Fruit fly (Drosophila melanogaster) whole organism, wandering third instar larva: Measurements from ENCODE around the gene CG14424.

Experiments
- CG32264 ChIP-seq: fragments of 200-800 bp; sonication (Bioruptor generic); optimal IDR thresholded peaks from 2 replicates; lab custom pipeline; 2016; ENCODE audit warnings: missing biosample characterization, missing genetic modification characterization
- dmrt93B ChIP-seq: fragments of 200-800 bp; sonication (Bioruptor generic); optimal IDR thresholded peaks from 2 replicates; lab custom pipeline; 2018; ENCODE audit warnings: missing biosample characterization, mild to moderate bottlenecking, missing genetic modification characterization
- fru ChIP-seq: fragments of 200-800 bp; sonication (Bioruptor generic); optimal IDR thresholded peaks from 3 replicates; lab custom pipeline; 2016; ENCODE audit warnings: missing biosample characterization, mild to moderate bottlenecking, missing genetic modification characterization
- jim ChIP-seq: fragments of 175-275, 200-325 bp; sonication (Bioruptor generic); optimal IDR thresholded peaks from 2 replicates; lab custom pipeline; 2016; ENCODE audit warnings: missing biosample characterization, mild to moderate bottlenecking, missing genetic modification characterization
- psq ChIP-seq: fragments of 200-800 bp; sonication (Bioruptor generic); optimal IDR thresholded peaks from 3 replicates; lab custom pipeline; 2017; ENCODE audit warnings: missing biosample characterization, mild to moderate bottlenecking, missing genetic modification characterization, moderate library complexity

- TF ChIP-seq dmrt93B (GFP tag; lab: Kevin White, UChicago) (no peak), jim (GFP tag; lab: Kevin White, UChicago) (no peak), psq (GFP tag; lab: Kevin White, UChicago) (no peak), CG32264 (no peak), fru (GFP tag; lab: Kevin White, UChicago) (no peak)
These were observed 22.1 kb upstream of the CG14424 start for dm6 chrX:2949114-2949513.
